Fruit fly (Drosophila melanogaster) whole organism, embryonic: ENCODE data around the gene PGAP2.
A peak's percentile ranks its signal among the peaks of the same experiment; 100 is the strongest.

Source experiments
- Awh ChIP-seq: fragments of 200-800 bp; sonication (Bioruptor generic); IDR thresholded peaks from 2 replicates; pipeline ENCODE4, ENCODE4 v1.3.6; 2022; ENCODE audit warnings: missing biosample characterization, missing genetic modification characterization
- CG11247 ChIP-seq: fragments of 200-800 bp; sonication (Bioruptor generic); IDR thresholded peaks from 2 replicates; pipeline ENCODE4 v1.3.6; 2022; ENCODE audit warnings: missing biosample characterization, missing genetic modification characterization
- CG12236 ChIP-seq: fragments of 200-800 bp; sonication (Bioruptor generic); optimal IDR thresholded peaks from 2 replicates; lab custom pipeline; 2016; ENCODE audit warnings: missing biosample characterization, missing genetic modification characterization
- CG1233 ChIP-seq: fragments of 200-800 bp; sonication (Bioruptor generic); optimal IDR thresholded peaks from 4 replicates; lab custom pipeline; 2018; ENCODE audit warnings: missing biosample characterization, mild to moderate bottlenecking, missing genetic modification characterization
- CG12769 ChIP-seq: fragments of 200-800 bp; sonication (Bioruptor generic); optimal IDR thresholded peaks from 2 replicates; lab custom pipeline; 2019; ENCODE audit warnings: missing biosample characterization, mild to moderate bottlenecking, missing genetic modification characterization, moderate library complexity
- CG16863 ChIP-seq: fragments of 200-800 bp; sonication (Bioruptor generic); optimal IDR thresholded peaks from 3 replicates; lab custom pipeline; 2016; ENCODE audit warnings: missing biosample characterization, missing genetic modification characterization
- CG17186 ChIP-seq: fragments of 200-800 bp; sonication (Bioruptor generic); optimal IDR thresholded peaks from 3 replicates; lab custom pipeline; 2017; ENCODE audit warnings: missing biosample characterization, missing genetic modification reagents, missing genetic modification characterization
- CG18599 ChIP-seq: fragments of 200-800 bp; sonication (Bioruptor generic); optimal IDR thresholded peaks from 3 replicates; lab custom pipeline; 2017; ENCODE audit warnings: missing biosample characterization, missing genetic modification characterization, mild to moderate bottlenecking, moderate library complexity, missing genetic modification reagents
- CG3065 ChIP-seq: fragments of 200-800 bp; sonication (Bioruptor generic); optimal IDR thresholded peaks from 2 replicates; lab custom pipeline; 2016; ENCODE audit warnings: missing biosample characterization, missing genetic modification characterization
- CG4282 ChIP-seq: fragments of 200-800 bp; sonication (Bioruptor generic); optimal IDR thresholded peaks from 2 replicates; lab custom pipeline; 2016; ENCODE audit warnings: missing biosample characterization, missing genetic modification characterization
- CG7357 ChIP-seq: fragments of 200-800 bp; sonication (Bioruptor generic); IDR thresholded peaks from 3 replicates; pipeline ENCODE4 v1.3.6; 2022; ENCODE audit warnings: missing biosample characterization, missing genetic modification characterization
- CrebB ChIP-seq: fragments of 200-800 bp; sonication (Bioruptor generic); optimal IDR thresholded peaks from 3 replicates; lab custom pipeline; 2018; ENCODE audit warnings: missing biosample characterization, mild to moderate bottlenecking, missing genetic modification characterization
- D19B ChIP-seq: fragments of 200-800 bp; sonication (Bioruptor generic); optimal IDR thresholded peaks from 2 replicates; lab custom pipeline; 2017; ENCODE audit warnings: missing biosample characterization, mild to moderate bottlenecking, missing genetic modification characterization
- H2.0 ChIP-seq: fragments of 200-800 bp; sonication (Bioruptor generic); IDR thresholded peaks from 2 replicates; pipeline ENCODE4 v1.3.6; 2022; ENCODE audit warnings: missing biosample characterization, missing genetic modification characterization
- HLHmδ ChIP-seq: fragments of 200-800 bp; sonication (Bioruptor generic); optimal IDR thresholded peaks from 2 replicates; lab custom pipeline; 2018; ENCODE audit warnings: missing biosample characterization, mild to moderate bottlenecking, missing genetic modification characterization, moderate library complexity
- Kr ChIP-seq: fragments of 200-800 bp; sonication (Bioruptor generic); optimal IDR thresholded peaks from 2 replicates; lab custom pipeline; 2017; ENCODE audit warnings: missing biosample characterization, mild to moderate bottlenecking, missing genetic modification characterization
- Lhr ChIP-seq: fragments of 200-800 bp; sonication (Bioruptor generic); optimal IDR thresholded peaks from 3 replicates; lab custom pipeline; 2017; ENCODE audit warnings: mild to moderate bottlenecking, missing biosample characterization, missing genetic modification reagents, missing genetic modification characterization
- Mes4 ChIP-seq: fragments of 200-800 bp; sonication (Bioruptor generic); optimal IDR thresholded peaks from 2 replicates; lab custom pipeline; 2016; ENCODE audit warnings: missing biosample characterization, missing genetic modification characterization
- NfI ChIP-seq: fragments of 200-800 bp; sonication (Bioruptor generic); optimal IDR thresholded peaks from 3 replicates; lab custom pipeline; 2018; ENCODE audit warnings: missing biosample characterization, mild to moderate bottlenecking, missing genetic modification characterization, moderate library complexity
- PHDP ChIP-seq: fragments of 200-800 bp; sonication (Bioruptor generic); optimal IDR thresholded peaks from 3 replicates; lab custom pipeline; 2018; ENCODE audit warnings: missing biosample characterization, mild to moderate bottlenecking, missing genetic modification characterization, moderate library complexity
- Pdp1 ChIP-seq, 2 experiments: fragments of 200-800 bp; sonication (Bioruptor generic); optimal IDR thresholded peaks; 3 replicates each; lab custom pipeline; 2016; ENCODE audit warnings: missing biosample characterization in 2 of 2, missing genetic modification characterization in 2 of 2, mild to moderate bottlenecking in 1 of 2, moderate library complexity in 1 of 2
- Scr ChIP-seq: fragments of 200-800 bp; sonication (Bioruptor generic); IDR thresholded peaks from 2 replicates; pipeline ENCODE4 v1.3.6; 2022; ENCODE audit warnings: missing biosample characterization, missing genetic modification characterization; ENCODE audit not compliant: partially characterized antibody
- Sox100B ChIP-seq: fragments of 200-800 bp; sonication (Bioruptor generic); optimal IDR thresholded peaks from 3 replicates; lab custom pipeline; 2018; ENCODE audit warnings: missing biosample characterization, mild to moderate bottlenecking, missing genetic modification characterization
- Sry-δ ChIP-seq: fragments of 200-800 bp; sonication (Bioruptor generic); optimal IDR thresholded peaks from 2 replicates; lab custom pipeline; 2016; ENCODE audit warnings: missing biosample characterization, missing genetic modification characterization
- Ssrp ChIP-seq: fragments of 200-800 bp; sonication (Bioruptor generic); optimal IDR thresholded peaks from 2 replicates; lab custom pipeline; 2018; ENCODE audit warnings: missing biosample characterization, mild to moderate bottlenecking, missing genetic modification characterization, moderate library complexity
- bab2 ChIP-seq: fragments of 200-800 bp; sonication (Bioruptor generic); optimal IDR thresholded peaks from 2 replicates; lab custom pipeline; 2016; ENCODE audit warnings: missing biosample characterization, missing genetic modification characterization
- cad ChIP-seq: fragments of >200 bp; optimal IDR thresholded peaks from 2 replicates; lab custom pipeline; 2017; ENCODE audit warnings: missing biosample characterization, missing genetic modification characterization
- cato ChIP-seq: fragments of 200-800 bp; sonication (Bioruptor generic); optimal IDR thresholded peaks from 2 replicates; lab custom pipeline; 2016; ENCODE audit warnings: missing biosample characterization, missing genetic modification characterization, borderline replicate concordance
- cg ChIP-seq: fragments of 200-800 bp; sonication (Bioruptor generic); optimal IDR thresholded peaks from 3 replicates; lab custom pipeline; 2019; ENCODE audit warnings: missing biosample characterization, mild to moderate bottlenecking, missing genetic modification characterization, moderate library complexity
- chinmo ChIP-seq: fragments of 200-800 bp; sonication (Bioruptor generic); IDR thresholded peaks from 4 replicates; pipeline ENCODE4 v1.3.6; 2022; ENCODE audit warnings: missing biosample characterization, missing genetic modification characterization; ENCODE audit not compliant: partially characterized antibody
- crc ChIP-seq: fragments of 200-800 bp; sonication (Bioruptor generic); optimal IDR thresholded peaks from 2 replicates; lab custom pipeline; 2016; ENCODE audit warnings: missing biosample characterization, missing genetic modification characterization
- crol ChIP-seq: fragments of 200-800 bp; sonication (Bioruptor generic); IDR thresholded peaks from 2 replicates; pipeline ENCODE4 v1.3.6; 2022; ENCODE audit warnings: missing biosample characterization, missing genetic modification characterization
- dm ChIP-seq: fragments of 200-800 bp; sonication (Bioruptor generic); optimal IDR thresholded peaks from 3 replicates; lab custom pipeline; 2016; ENCODE audit warnings: missing biosample characterization, missing genetic modification characterization
- fd64A ChIP-seq: fragments of 200-800 bp; sonication (Bioruptor generic); optimal IDR thresholded peaks from 3 replicates; lab custom pipeline; 2018; ENCODE audit warnings: missing biosample characterization, mild to moderate bottlenecking, missing genetic modification characterization
- fd96Cb ChIP-seq: fragments of 200-800 bp; sonication (Bioruptor generic); optimal IDR thresholded peaks from 2 replicates; lab custom pipeline; 2018; ENCODE audit warnings: missing biosample characterization, mild to moderate bottlenecking, missing genetic modification characterization, moderate library complexity
- ftz-f1 ChIP-seq: fragments of 200-800 bp; sonication (Bioruptor generic); optimal IDR thresholded peaks from 2 replicates; lab custom pipeline; 2016; ENCODE audit warnings: missing biosample characterization, missing genetic modification characterization
- grn ChIP-seq: fragments of 200-800 bp; sonication (Bioruptor generic); optimal IDR thresholded peaks from 3 replicates; lab custom pipeline; 2017; ENCODE audit warnings: missing biosample characterization, missing genetic modification characterization
- kay ChIP-seq: fragments of 200-800 bp; sonication (Bioruptor generic); optimal IDR thresholded peaks from 2 replicates; lab custom pipeline; 2016; ENCODE audit warnings: missing biosample characterization, missing genetic modification characterization
- klu ChIP-seq: fragments of 200-800 bp; sonication (Bioruptor generic); IDR thresholded peaks from 2 replicates; pipeline ENCODE4 v1.3.6; 2022; ENCODE audit warnings: missing biosample characterization, missing genetic modification characterization
- lmd ChIP-seq: fragments of 200-800 bp; sonication (Bioruptor generic); IDR thresholded peaks from 2 replicates; pipeline ENCODE4 v1.3.6; 2022; ENCODE audit warnings: missing biosample characterization, missing genetic modification characterization
- lola ChIP-seq, 3 experiments: fragments of >200 bp in 2 of 3; fragments of 200-800 bp in 1 of 3; sonication (Bioruptor generic) in 1 of 3; optimal IDR thresholded peaks; 2 replicates each; lab custom pipeline; 2017 to 2019; ENCODE audit warnings: missing biosample characterization in 3 of 3, missing genetic modification characterization in 3 of 3, mild to moderate bottlenecking in 1 of 3, moderate library complexity in 1 of 3
- mam ChIP-seq: fragments of 200-800 bp; sonication (Bioruptor generic); optimal IDR thresholded peaks from 3 replicates; lab custom pipeline; 2016; ENCODE audit warnings: missing biosample characterization, missing genetic modification characterization
- p53 ChIP-seq: fragments of 200-800 bp; sonication (Bioruptor generic); optimal IDR thresholded peaks from 2 replicates; lab custom pipeline; 2016; ENCODE audit warnings: missing biosample characterization, missing genetic modification characterization
- rib ChIP-seq: fragments of 200-800 bp; sonication (Bioruptor generic); IDR thresholded peaks from 2 replicates; pipeline ENCODE4 v1.3.6; 2022; ENCODE audit warnings: missing biosample characterization, missing genetic modification characterization
- row ChIP-seq: fragments of 200-800 bp; sonication (Bioruptor generic); IDR thresholded peaks from 3 replicates; pipeline ENCODE4 v1.3.6; 2022; ENCODE audit warnings: missing biosample characterization, missing genetic modification characterization
- salm ChIP-seq: fragments of 200-800 bp; sonication (Bioruptor generic); optimal IDR thresholded peaks from 2 replicates; lab custom pipeline; 2018; ENCODE audit warnings: missing biosample characterization, mild to moderate bottlenecking, missing genetic modification characterization
- sr ChIP-seq: fragments of 200-800 bp; sonication (Bioruptor generic); IDR thresholded peaks from 3 replicates; pipeline ENCODE4 v1.3.6; 2022; ENCODE audit warnings: missing biosample characterization, missing genetic modification characterization
- tap ChIP-seq: fragments of 200-800 bp; optimal IDR thresholded peaks from 3 replicates; lab custom pipeline; 2019; ENCODE audit warnings: missing biosample characterization, mild to moderate bottlenecking, missing genetic modification characterization, moderate library complexity
- trem ChIP-seq: fragments of 200-800 bp; optimal IDR thresholded peaks from 3 replicates; lab custom pipeline; 2019; ENCODE audit warnings: missing biosample characterization, mild to moderate bottlenecking, missing genetic modification characterization, moderate library complexity
- twi ChIP-seq: fragments of 200-800 bp; optimal IDR thresholded peaks from 2 replicates; lab custom pipeline; 2019; ENCODE audit warnings: missing biosample characterization, mild to moderate bottlenecking, missing genetic modification characterization, moderate library complexity
- wor ChIP-seq: fragments of 200-800 bp; sonication (Bioruptor generic); IDR thresholded peaks from 2 replicates; pipeline ENCODE4 v1.3.6; 2022; ENCODE audit warnings: missing biosample characterization, missing genetic modification characterization
- z ChIP-seq: fragments of 200-800 bp; sonication (Bioruptor generic); IDR thresholded peaks from 3 replicates; pipeline ENCODE4 v1.3.6; 2022; ENCODE audit warnings: missing biosample characterization, missing genetic modification characterization

The PGAP2 gene

dm6 chr2L:827049-827448 lies 7.7 kb upstream of the PGAP2 start:
- TF ChIP-seq CG16863 (GFP tag; lab: Kevin White, UChicago) (no peak), ftz-f1 (GFP tag; lab: Kevin White, UChicago) (no peak), Lhr (GFP tag; lab: Kevin White, UChicago) (no peak), lola (GFP tag; optimal IDR thresholded peaks at IDR 0.05; lab: Kevin White, UChicago) (no peak), Sry-δ (GFP tag; lab: Kevin White, UChicago) (no peak), salm (tag; lab: Kevin White, UChicago) (no peak), bab2 (no peak), CG4282 (no peak), Kr (GFP tag; lab: Kevin White, UChicago) (no peak), row (GFP tag; lab: Robert Waterston, UW) (no peak), CG18599 (no peak), twi (no peak), tap (tag; lab: Kevin White, UChicago) (no peak), kay (GFP tag; lab: Kevin White, UChicago) (no peak), wor (no peak), sr (peak; percentile 17; the same call in 1 of the 3 replicates), lmd (GFP tag; lab: Robert Waterston, UW) (no peak), mam (GFP tag; lab: Kevin White, UChicago) (no peak), CrebB (tag; lab: Kevin White, UChicago) (no peak), CG7357 (GFP tag; lab: Robert Waterston, UW) (no peak), dm (no peak), trem (no peak), cg (GFP tag; lab: Kevin White, UChicago) (peak; percentile 10), CG12769 (tag; lab: Kevin White, UChicago) (peak; percentile 40), CG11247 (GFP tag; lab: Robert Waterston, UW) (no peak), chinmo (no peak), crol (GFP tag; lab: Robert Waterston, UW) (peak; percentile 45), cad (GFP tag; lab: Kevin White, UChicago) (no peak), CG12236 (GFP tag; lab: Kevin White, UChicago) (no peak), cato (GFP tag; lab: Kevin White, UChicago) (no peak), Sox100B (GFP tag; lab: Kevin White, UChicago) (no peak), Awh (GFP tag; lab: Robert Waterston, UW) (0 out of 2 replicates have a peak, but pooled peaks have one; percentile 38), z (GFP tag; lab: Robert Waterston, UW) (0 out of 3 replicates have a peak, but pooled peaks have one; percentile 58), Mes4 (GFP tag; lab: Kevin White, UChicago) (no peak), PHDP (tag; lab: Kevin White, UChicago) (no peak), grn (GFP tag; lab: Kevin White, UChicago) (no peak), CG3065 (no peak), p53 (no peak), fd64A (GFP tag; lab: Kevin White, UChicago) (no peak), Pdp1 (GFP tag; optimal IDR thresholded peaks at IDR 0.05; lab: Kevin White, UChicago) (peak in 1 of 2 experiments; percentile 83), H2.0 (no peak), Ssrp (tag; lab: Kevin White, UChicago) (no peak), crc (GFP tag; lab: Kevin White, UChicago) (no peak), CG17186 (GFP tag; lab: Kevin White, UChicago) (no peak), fd96Cb (no peak), klu (no peak), NfI (GFP tag; lab: Kevin White, UChicago) (no peak), Scr (GFP tag; lab: Robert Waterston, UW) (no peak), HLHmδ (GFP tag; lab: Kevin White, UChicago) (no peak), rib (GFP tag; lab: Robert Waterston, UW) (0 out of 2 replicates have a peak, but pooled peaks have one; percentile 46), CG1233 (no peak), D19B (GFP tag; lab: Kevin White, UChicago) (no peak)
